Worm (Caenorhabditis elegans) whole organism, midembryonic: Measurements from ENCODE around the gene mob-2.

ENCODE experiments used
- T22C8.4 ChIP-seq: fragments of 200-800 bp; sonication (Bioruptor generic); IDR thresholded peaks from 2 replicates; pipeline ENCODE4 v1.3.6; 2022; ENCODE audit warnings: missing genetic modification characterization, missing compliant biosample characterization
- cog-1 ChIP-seq: sonication (generic microtip); optimal IDR thresholded peaks from 2 replicates; lab custom pipeline; 2016; ENCODE audit warnings: missing genetic modification characterization, missing compliant biosample characterization
- flt-1 ChIP-seq: fragments of 200-800 bp; sonication (Bioruptor generic); IDR thresholded peaks from 2 replicates; pipeline ENCODE4 v1.3.6; 2022; ENCODE audit warnings: missing genetic modification characterization, missing compliant biosample characterization
- tab-1 ChIP-seq: fragments of 200-800 bp; sonication (Bioruptor generic); IDR thresholded peaks from 2 replicates; pipeline ENCODE4 v1.3.6; 2022; ENCODE audit warnings: missing genetic modification characterization, missing compliant biosample characterization

ce11 chrX:13110004-13110403 is 59.9 kb downstream of the mob-2 start:
- TF ChIP-seq tab-1 = no peak
- no peak for TF ChIP-seq flt-1
- no peak for TF ChIP-seq cog-1 (tag; lab: Kevin White, UChicago)
- TF ChIP-seq T22C8.4 (GFP tag; lab: Robert Waterston, UW) = no peak
